Fruit fly (Drosophila melanogaster): ENCODE results near the gene CG32432.

DNA sequence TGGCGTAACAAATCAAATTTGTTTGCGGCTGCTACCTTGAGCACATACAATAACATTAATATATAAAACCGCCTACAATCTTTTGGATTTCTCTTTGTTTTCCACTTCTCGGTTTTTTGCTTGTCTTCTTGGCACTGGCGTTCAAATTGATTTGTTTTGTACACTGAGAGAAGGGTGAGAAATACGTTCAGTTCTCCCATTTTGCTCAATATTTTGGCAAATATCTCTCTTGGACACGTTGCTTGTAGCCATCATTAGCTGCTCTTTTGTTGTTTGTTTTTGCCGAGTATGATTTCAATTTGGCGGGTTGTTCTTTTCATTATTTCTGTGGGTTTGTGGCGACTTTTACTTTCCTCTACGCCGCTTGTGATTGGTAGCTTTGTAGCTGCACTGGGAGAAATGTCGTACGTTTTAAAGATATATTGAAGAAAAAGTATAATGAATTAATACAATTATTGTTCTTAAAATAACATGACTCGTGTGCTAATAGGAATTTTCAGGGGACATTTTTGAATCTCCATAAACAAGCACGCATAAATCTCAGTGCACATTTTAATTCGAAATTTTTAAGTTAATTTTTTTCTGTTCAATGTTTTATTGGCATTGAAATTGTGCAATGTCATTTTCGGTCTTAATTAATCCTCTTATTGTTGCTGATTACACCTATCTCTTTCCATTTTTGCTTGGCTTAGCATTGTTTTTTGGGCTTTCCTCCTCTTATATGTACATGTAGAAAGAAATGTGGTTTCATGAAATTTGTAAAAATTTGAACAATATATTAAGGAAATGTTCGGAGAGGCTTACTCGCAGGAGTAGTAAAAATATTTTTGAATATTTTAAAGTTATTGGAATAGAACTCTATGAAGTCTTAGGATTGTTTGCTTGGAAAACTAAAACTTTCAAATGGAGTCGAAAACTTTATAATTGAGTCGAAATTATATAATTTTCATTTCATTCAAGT lies 57.8 kb downstream of the CG32432 start:
- TF ChIP-seq Blimp-1 (GFP tag; optimal IDR thresholded peaks at IDR 0.05): no peak
- TF ChIP-seq Gug (GFP tag; IDR thresholded peaks at IDR 0.05): no peak
- no peak for TF ChIP-seq fkh (GFP tag; optimal IDR thresholded peaks at IDR 0.05)
- TF ChIP-seq CG31627 (GFP tag; optimal IDR thresholded peaks at IDR 0.05): peak; percentile 36
- no peak for TF ChIP-seq Ets96B (tag; optimal IDR thresholded peaks at IDR 0.05)

All from whole organism, prepupa.